Worm (Caenorhabditis elegans): ENCODE data around the gene sre-21.
A peak's percentile ranks its signal among the peaks of the same experiment; 100 is the strongest.

Gene sre-21

ce11 chrV:17739801-17740200, 33.2 kb downstream of the sre-21 start, which contains the start of gene cutl-4:
cutl-4 (minus strand) TSS chrV:17739901.
- TF ChIP-seq sdz-38 (tag; optimal IDR thresholded peaks at IDR 0.05) (no peak), zfh-2 (GFP tag; conservative IDR thresholded peaks at IDR 0.05) (no peak), lin-26 (GFP tag; IDR thresholded peaks at IDR 0.05) (no peak), madf-6 (GFP tag; IDR thresholded peaks at IDR 0.05) (no peak), hmg-20 (GFP tag; IDR thresholded peaks at IDR 0.05) (no peak), die-1 (tag; optimal IDR thresholded peaks at IDR 0.05) (no peak), Y53G8AR.9 (GFP tag; conservative IDR thresholded peaks at IDR 0.05) (no peak), lin-35 (GFP tag; optimal IDR thresholded peaks at IDR 0.05) (no peak), F39B2.1 (GFP tag; IDR thresholded peaks at IDR 0.05) (no peak)

- TF ChIP-seq rec-8 (tag; optimal IDR thresholded peaks at IDR 0.05) (no peak), rcor-1 (GFP tag; IDR thresholded peaks at IDR 0.05) (no peak), F57C9.4 (tag; optimal IDR thresholded peaks at IDR 0.05) (no peak)
Observed at ce11 chrV:17732516-17732915, 40.5 kb downstream of the sre-21 start, which contains the start of gene twk-42. twk-42 (minus strand) TSS chrV:17732616.

ce11 chrV:17728757-17729156, 44.3 kb downstream of the sre-21 start:
- no peak for TF ChIP-seq T26A5.8 (tag; optimal IDR thresholded peaks at IDR 0.05)
- TF ChIP-seq ceh-91 (GFP tag; IDR thresholded peaks at IDR 0.05): no peak
- TF ChIP-seq madf-8 (GFP tag; conservative IDR thresholded peaks at IDR 0.05): no peak
- no peak for TF ChIP-seq lin-26 (GFP tag; IDR thresholded peaks at IDR 0.05)
- no peak for TF ChIP-seq hsf-1 (GFP tag; IDR thresholded peaks at IDR 0.05)
- TF ChIP-seq unc-130 (GFP tag; optimal IDR thresholded peaks at IDR 0.05): no peak
- no peak for TF ChIP-seq rec-8 (tag; optimal IDR thresholded peaks at IDR 0.05)

ce11 chrV:17728336-17728735, 44.7 kb downstream of the sre-21 start:
- TF ChIP-seq F55B11.4 (tag; optimal IDR thresholded peaks at IDR 0.05; ENCODE audit: borderline replicate concordance, insufficient read depth) (no peak), nfyb-1 (GFP tag; IDR thresholded peaks at IDR 0.05) (no peak), attf-6 (GFP tag; IDR thresholded peaks at IDR 0.05) (no peak), attf-3 (GFP tag; conservative IDR thresholded peaks at IDR 0.05) (no peak), ztf-28 (GFP tag; IDR thresholded peaks at IDR 0.05) (no peak), dox-1 (GFP tag; IDR thresholded peaks at IDR 0.05) (no peak)

ce11 chrV:17724704-17725103, 48.3 kb downstream of the sre-21 start, which contains the start of gene fat-5:
fat-5 (plus strand) TSS chrV:17725004.
- TF ChIP-seq F57C9.4 (tag; optimal IDR thresholded peaks at IDR 0.05) (no peak), ceh-91 (GFP tag; IDR thresholded peaks at IDR 0.05) (no peak), Y79H2A.3 (GFP tag; conservative IDR thresholded peaks at IDR 0.05) (no peak)

- TF ChIP-seq snpc-1.3 (tag; optimal IDR thresholded peaks at IDR 0.05; ENCODE audit: insufficient read depth): no peak
- TF ChIP-seq nfya-2 (GFP tag; IDR thresholded peaks at IDR 0.05): no peak
- TF ChIP-seq cebp-1 (GFP tag; IDR thresholded peaks at IDR 0.05): no peak
- TF ChIP-seq cebp-1 (tag; optimal IDR thresholded peaks at IDR 0.05): no peak
- TF ChIP-seq nhr-90 (tag; optimal IDR thresholded peaks at IDR 0.05): no peak
- TF ChIP-seq C06A6.2 (GFP tag; conservative IDR thresholded peaks at IDR 0.05): no peak
- peak; percentile 44 for TF ChIP-seq nhr-80 (tag; optimal IDR thresholded peaks at IDR 0.05)
Observed at ce11 chrV:17723142-17723781, 49.7 kb downstream of the sre-21 start.

All from whole organism, young adult.